Fruit fly (Drosophila melanogaster) whole organism, embryonic: ENCODE data around the gene SREBP.

ENCODE experiments used
- Adf1 ChIP-seq: fragments of 200-800 bp; sonication (Bioruptor generic); IDR thresholded peaks from 2 replicates; pipeline ENCODE4 v1.3.6; 2022; ENCODE audit warnings: missing biosample characterization, missing genetic modification characterization
- BEAF-32 ChIP-seq: fragments of 200-800 bp; sonication (Bioruptor generic); optimal IDR thresholded peaks from 3 replicates; lab custom pipeline; 2017; ENCODE audit warnings: missing biosample characterization, missing genetic modification characterization, mild to moderate bottlenecking, moderate library complexity, missing genetic modification reagents
- Bgb ChIP-seq: fragments of 200-800 bp; sonication (Bioruptor generic); IDR thresholded peaks from 2 replicates; pipeline ENCODE4 v1.3.6; 2022; ENCODE audit warnings: missing biosample characterization, missing genetic modification characterization; ENCODE audit not compliant: partially characterized antibody
- CG10274 ChIP-seq: fragments of 200-800 bp; sonication (Bioruptor generic); optimal IDR thresholded peaks from 3 replicates; lab custom pipeline; 2017; ENCODE audit warnings: missing biosample characterization, mild to moderate bottlenecking, missing genetic modification characterization
- CG10462 ChIP-seq: fragments of 200-800 bp; sonication (Bioruptor generic); optimal IDR thresholded peaks from 2 replicates; lab custom pipeline; 2016; ENCODE audit warnings: missing biosample characterization, missing genetic modification characterization
- CG12155 ChIP-seq: fragments of 200-800 bp; sonication (Bioruptor generic); optimal IDR thresholded peaks from 3 replicates; lab custom pipeline; 2016; ENCODE audit warnings: missing biosample characterization, missing genetic modification characterization
- CG13424 ChIP-seq: fragments of 200-800 bp; sonication (Bioruptor generic); optimal IDR thresholded peaks from 2 replicates; lab custom pipeline; 2019; ENCODE audit warnings: missing biosample characterization, mild to moderate bottlenecking, missing genetic modification characterization, moderate library complexity
- CG14441 ChIP-seq: fragments of 200-800 bp; sonication (Bioruptor generic); IDR thresholded peaks from 2 replicates; pipeline ENCODE4 v1.3.6; 2022; ENCODE audit warnings: missing biosample characterization, missing genetic modification characterization
- CG14860 ChIP-seq: fragments of 200-800 bp; sonication (Bioruptor generic); IDR thresholded peaks from 3 replicates; pipeline ENCODE4 v1.3.6; 2022; ENCODE audit warnings: missing biosample characterization, missing genetic modification characterization; ENCODE audit not compliant: partially characterized antibody
- CG15479 ChIP-seq: fragments of 200-800 bp; sonication (Bioruptor generic); optimal IDR thresholded peaks from 3 replicates; lab custom pipeline; 2019; ENCODE audit warnings: missing biosample characterization, mild to moderate bottlenecking, missing genetic modification characterization, moderate library complexity
- CG16813 ChIP-seq: fragments of 200-800 bp; sonication (Bioruptor generic); IDR thresholded peaks from 3 replicates; pipeline ENCODE4 v1.3.6; 2022; ENCODE audit warnings: missing biosample characterization, missing genetic modification characterization; ENCODE audit not compliant: partially characterized antibody
- CG18599 ChIP-seq: fragments of 200-800 bp; sonication (Bioruptor generic); optimal IDR thresholded peaks from 3 replicates; lab custom pipeline; 2017; ENCODE audit warnings: missing biosample characterization, missing genetic modification characterization, mild to moderate bottlenecking, moderate library complexity, missing genetic modification reagents
- CG18764 ChIP-seq: fragments of 200-800 bp; sonication (Bioruptor generic); optimal IDR thresholded peaks from 3 replicates; lab custom pipeline; 2016; ENCODE audit warnings: missing biosample characterization, missing genetic modification characterization
- CG3847 ChIP-seq: fragments of 200-800 bp; sonication (Bioruptor generic); IDR thresholded peaks from 2 replicates; pipeline ENCODE4 v1.3.6; 2022; ENCODE audit warnings: missing biosample characterization, missing genetic modification characterization
- CG43689 ChIP-seq: fragments of 200-800 bp; sonication (Bioruptor generic); IDR thresholded peaks from 2 replicates; pipeline ENCODE4 v1.3.6; 2022; ENCODE audit warnings: missing biosample characterization, missing genetic modification characterization
- CG5245 ChIP-seq: fragments of 200-800 bp; sonication (Bioruptor generic); optimal IDR thresholded peaks from 3 replicates; lab custom pipeline; 2016; ENCODE audit warnings: missing biosample characterization, missing genetic modification characterization
- CG7928 ChIP-seq: fragments of 200-800 bp; sonication (Bioruptor generic); optimal IDR thresholded peaks from 2 replicates; lab custom pipeline; 2017; ENCODE audit warnings: missing biosample characterization, mild to moderate bottlenecking, missing genetic modification characterization
- Dll ChIP-seq: fragments of 200-800 bp; sonication (Bioruptor generic); IDR thresholded peaks from 4 replicates; pipeline ENCODE4 v1.3.6; 2022; ENCODE audit warnings: missing biosample characterization, missing genetic modification characterization; ENCODE audit not compliant: partially characterized antibody
- Doc3 ChIP-seq: fragments of 200-800 bp; sonication (Bioruptor generic); IDR thresholded peaks from 3 replicates; pipeline ENCODE4 v1.3.6; 2022; ENCODE audit warnings: missing biosample characterization, missing genetic modification characterization; ENCODE audit not compliant: partially characterized antibody
- Dp ChIP-seq: fragments of 200-800 bp; sonication (Bioruptor generic); optimal IDR thresholded peaks from 2 replicates; lab custom pipeline; 2018; ENCODE audit warnings: missing biosample characterization, mild to moderate bottlenecking, missing genetic modification characterization, moderate library complexity
- Dref ChIP-seq: fragments of 200-800 bp; sonication (Bioruptor generic); IDR thresholded peaks from 2 replicates; pipeline ENCODE4 v1.3.6; 2022; ENCODE audit warnings: missing biosample characterization, missing genetic modification characterization
- Fer2 ChIP-seq: fragments of 200-800 bp; sonication (Bioruptor generic); optimal IDR thresholded peaks from 2 replicates; lab custom pipeline; 2018; ENCODE audit warnings: missing biosample characterization, mild to moderate bottlenecking, missing genetic modification characterization, moderate library complexity
- HLH4C ChIP-seq: fragments of 200-800 bp; sonication (Bioruptor generic); IDR thresholded peaks from 3 replicates; pipeline ENCODE4 v1.3.6; 2022; ENCODE audit warnings: missing biosample characterization, missing genetic modification characterization; ENCODE audit not compliant: partially characterized antibody
- Lim3 ChIP-seq: fragments of 200-800 bp; sonication (Bioruptor generic); IDR thresholded peaks from 2 replicates; pipeline ENCODE4 v1.3.6; 2022; ENCODE audit warnings: missing biosample characterization, missing genetic modification characterization
- MESR4 ChIP-seq: fragments of 200-800 bp; sonication (Bioruptor generic); optimal IDR thresholded peaks from 2 replicates; lab custom pipeline; 2018; ENCODE audit warnings: missing biosample characterization, mild to moderate bottlenecking, missing genetic modification characterization, moderate library complexity
- Myb ChIP-seq: fragments of 200-800 bp; sonication (Bioruptor generic); optimal IDR thresholded peaks from 2 replicates; lab custom pipeline; 2016; ENCODE audit warnings: missing biosample characterization, missing genetic modification characterization
- Opbp ChIP-seq: fragments of 200-800 bp; sonication (Bioruptor generic); IDR thresholded peaks from 3 replicates; pipeline ENCODE4 v1.3.6; 2022; ENCODE audit warnings: missing biosample characterization, missing genetic modification characterization; ENCODE audit not compliant: partially characterized antibody
- PHDP ChIP-seq: fragments of 200-800 bp; sonication (Bioruptor generic); optimal IDR thresholded peaks from 3 replicates; lab custom pipeline; 2018; ENCODE audit warnings: missing biosample characterization, mild to moderate bottlenecking, missing genetic modification characterization, moderate library complexity
- Scr ChIP-seq: fragments of 200-800 bp; sonication (Bioruptor generic); IDR thresholded peaks from 2 replicates; pipeline ENCODE4 v1.3.6; 2022; ENCODE audit warnings: missing biosample characterization, missing genetic modification characterization; ENCODE audit not compliant: partially characterized antibody
- Sry-δ ChIP-seq: fragments of 200-800 bp; sonication (Bioruptor generic); optimal IDR thresholded peaks from 2 replicates; lab custom pipeline; 2016; ENCODE audit warnings: missing biosample characterization, missing genetic modification characterization
- bbx ChIP-seq: fragments of 200-800 bp; sonication (Bioruptor generic); IDR thresholded peaks from 2 replicates; pipeline ENCODE4 v1.3.6; 2022; ENCODE audit warnings: missing biosample characterization, missing genetic modification characterization; ENCODE audit not compliant: partially characterized antibody
- bcd ChIP-seq: fragments of 200-800 bp; sonication (Bioruptor generic); optimal IDR thresholded peaks from 2 replicates; lab custom pipeline; 2017; ENCODE audit warnings: missing biosample characterization, mild to moderate bottlenecking, missing genetic modification characterization
- chinmo ChIP-seq: fragments of 200-800 bp; sonication (Bioruptor generic); IDR thresholded peaks from 4 replicates; pipeline ENCODE4 v1.3.6; 2022; ENCODE audit warnings: missing biosample characterization, missing genetic modification characterization; ENCODE audit not compliant: partially characterized antibody
- crp ChIP-seq, 2 experiments: fragments of 200-800 bp; sonication (Bioruptor generic); optimal IDR thresholded peaks; 2 replicates in 1 of 2; 3 replicates in 1 of 2; lab custom pipeline; 2017; ENCODE audit warnings: missing biosample characterization in 2 of 2, missing genetic modification characterization in 2 of 2, mild to moderate bottlenecking in 1 of 2, moderate library complexity in 1 of 2
- dpn ChIP-seq, 2 experiments: fragments of 200-800 bp; sonication (Bioruptor generic); optimal IDR thresholded peaks; 3 replicates each; lab custom pipeline; 2016; ENCODE audit warnings: missing biosample characterization in 2 of 2, missing genetic modification characterization in 2 of 2
- exex ChIP-seq: fragments of 200-800 bp; sonication (Bioruptor generic); optimal IDR thresholded peaks from 4 replicates; lab custom pipeline; 2018; ENCODE audit warnings: missing biosample characterization, mild to moderate bottlenecking, missing genetic modification characterization, moderate library complexity
- h ChIP-seq: fragments of >200 bp; optimal IDR thresholded peaks from 2 replicates; lab custom pipeline; 2017
- inv ChIP-seq: fragments of 200-800 bp; sonication (Bioruptor generic); IDR thresholded peaks from 2 replicates; pipeline ENCODE4 v1.3.6; 2022; ENCODE audit warnings: missing biosample characterization, missing genetic modification characterization; ENCODE audit not compliant: partially characterized antibody
- lov ChIP-seq, 2 experiments: fragments of 200-800 bp in 1 of 2; fragments of >200 bp in 1 of 2; sonication (Bioruptor generic) in 1 of 2; IDR thresholded peaks in 1 of 2; optimal IDR thresholded peaks in 1 of 2; 2 replicates in 1 of 2; 3 replicates in 1 of 2; pipeline versions ENCODE4 v1.3.6 to Lab custom; 2017 to 2022; ENCODE audit warnings: missing biosample characterization in 1 of 2, missing genetic modification characterization in 1 of 2
- schlank ChIP-seq: fragments of 200-800 bp; sonication (Bioruptor generic); optimal IDR thresholded peaks from 2 replicates; lab custom pipeline; 2018; ENCODE audit warnings: missing biosample characterization, mild to moderate bottlenecking, missing genetic modification characterization
- ssp ChIP-seq: fragments of 200-800 bp; sonication (Bioruptor generic); IDR thresholded peaks from 2 replicates; pipeline ENCODE4 v1.3.6; 2022; ENCODE audit warnings: missing biosample characterization, missing genetic modification characterization
- sug ChIP-seq: fragments of 200-800 bp; optimal IDR thresholded peaks from 2 replicates; lab custom pipeline; 2019; ENCODE audit warnings: missing biosample characterization, mild to moderate bottlenecking, missing genetic modification characterization, moderate library complexity
- vnd ChIP-seq: fragments of 200-800 bp; sonication (Bioruptor generic); IDR thresholded peaks from 3 replicates; pipeline ENCODE4 v1.3.6; 2022; ENCODE audit warnings: missing biosample characterization, missing genetic modification characterization; ENCODE audit not compliant: partially characterized antibody
- z ChIP-seq: fragments of 200-800 bp; sonication (Bioruptor generic); IDR thresholded peaks from 3 replicates; pipeline ENCODE4 v1.3.6; 2022; ENCODE audit warnings: missing biosample characterization, missing genetic modification characterization
- zen2 ChIP-seq: fragments of 200-800 bp; sonication (Bioruptor generic); IDR thresholded peaks from 3 replicates; pipeline ENCODE4 v1.3.6; 2022; ENCODE audit warnings: missing biosample characterization, missing genetic modification characterization; ENCODE audit not compliant: partially characterized antibody
- zfh2 ChIP-seq: fragments of 200-800 bp; sonication (Bioruptor generic); optimal IDR thresholded peaks from 2 replicates; lab custom pipeline; 2016; ENCODE audit warnings: missing biosample characterization, missing genetic modification characterization

SREBP gene

DNA sequence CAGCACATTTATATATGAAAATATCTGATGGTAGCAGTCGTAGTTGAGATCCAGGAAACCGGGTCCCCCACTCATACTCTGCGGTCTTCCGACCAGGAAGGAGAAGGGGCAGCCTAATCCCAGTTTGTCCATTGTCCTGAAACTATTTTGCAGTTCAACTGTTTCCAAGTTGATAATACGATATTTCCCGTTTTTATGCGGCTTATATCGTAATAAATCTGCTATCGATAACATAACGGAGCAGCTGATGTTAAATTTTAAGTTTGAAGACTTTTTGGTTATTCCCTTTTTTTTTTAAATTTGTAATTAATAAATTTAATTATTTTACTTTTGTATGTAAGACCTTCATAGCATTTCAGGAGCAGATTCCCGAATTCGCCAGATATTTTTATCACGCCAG lies 7.4 kb downstream of the SREBP start, which contains the start of gene CG14102 (continued):
- TF ChIP-seq Scr (GFP tag; lab: Robert Waterston, UW), result peak; percentile 76
- TF ChIP-seq, all 482 proteins: peak for 30

dm6 chr3L:19804908-19805307 lies 11.2 kb downstream of the SREBP start, which contains the start of the genes TORIP and Ccdc58:
TORIP (minus strand) TSS chr3L:19805080.
Ccdc58 (plus strand) TSS chr3L:19805181.
- no peak for TF ChIP-seq h (lab: Kevin White, UChicago)
- no peak for TF ChIP-seq schlank
- no peak for TF ChIP-seq CG15479 (GFP tag; lab: Kevin White, UChicago)
- TF ChIP-seq inv (GFP tag; lab: Robert Waterston, UW), result peak; percentile 72
- TF ChIP-seq chinmo (GFP tag; lab: Robert Waterston, UW), result 0 out of 4 replicates have a peak, but pooled peaks have one; percentile 21
- TF ChIP-seq BEAF-32 (GFP tag; lab: Kevin White, UChicago), result peak; percentile 71
- TF ChIP-seq dpn (GFP tag; optimal IDR thresholded peaks at IDR 0.05; lab: Kevin White, UChicago), result no peak
- TF ChIP-seq PHDP (tag; lab: Kevin White, UChicago), result no peak
- no peak for TF ChIP-seq CG13424 (tag; lab: Kevin White, UChicago)
- no peak for TF ChIP-seq Fer2
- TF ChIP-seq CG10274 (GFP tag; lab: Kevin White, UChicago), result no peak
- TF ChIP-seq CG3847, result no peak
- TF ChIP-seq CG16813 (GFP tag; lab: Robert Waterston, UW), result peak; percentile 72
- peak; percentile 72 for TF ChIP-seq Bgb (GFP tag; lab: Robert Waterston, UW)
- TF ChIP-seq Sry-δ (GFP tag; lab: Kevin White, UChicago), result peak; percentile 20
- TF ChIP-seq Dll (GFP tag; lab: Robert Waterston, UW), result peak; percentile 85
- TF ChIP-seq crp (GFP tag; optimal IDR thresholded peaks at IDR 0.05; lab: Kevin White, UChicago), result peak in 1 of 2 experiments; percentile 29
- TF ChIP-seq zen2 (GFP tag; lab: Robert Waterston, UW), result peak; percentile 69; the same call in 2 of the 3 replicates
- TF ChIP-seq bcd (GFP tag; lab: Kevin White, UChicago), result no peak
- TF ChIP-seq CG18599 (GFP tag; lab: Kevin White, UChicago), result no peak
- TF ChIP-seq CG5245 (GFP tag; lab: Kevin White, UChicago), result no peak
- no peak for TF ChIP-seq CG14441 (GFP tag; lab: Robert Waterston, UW)
- TF ChIP-seq zfh2 (GFP tag; lab: Kevin White, UChicago), result no peak
- TF ChIP-seq CG43689 (GFP tag; lab: Robert Waterston, UW), result no peak
- TF ChIP-seq CG12155, result no peak
- peak; percentile 27 for TF ChIP-seq MESR4 (GFP tag; lab: Kevin White, UChicago)
- TF ChIP-seq CG18764 (GFP tag; lab: Kevin White, UChicago), result no peak
- no peak for TF ChIP-seq CG7928 (GFP tag; lab: Kevin White, UChicago)
- peak; percentile 77 for TF ChIP-seq bbx (GFP tag; lab: Robert Waterston, UW)
- TF ChIP-seq CG14860 (GFP tag; lab: Robert Waterston, UW), result peak; percentile 67
- no peak for TF ChIP-seq exex (tag; lab: Kevin White, UChicago)
- peak; percentile 5 for TF ChIP-seq Dp (GFP tag; lab: Kevin White, UChicago)
- TF ChIP-seq Dref, result peak; percentile 64
- no peak for TF ChIP-seq ssp (GFP tag; lab: Robert Waterston, UW)
- TF ChIP-seq Adf1 (GFP tag; lab: Robert Waterston, UW), result no peak
- peak; percentile 70 for TF ChIP-seq vnd (GFP tag; lab: Robert Waterston, UW)
- TF ChIP-seq sug (tag; lab: Kevin White, UChicago), result no peak
- TF ChIP-seq Doc3 (GFP tag; lab: Robert Waterston, UW), result peak; percentile 82
- peak; percentile 65; the same call in 2 of the 3 replicates for TF ChIP-seq HLH4C (GFP tag; lab: Robert Waterston, UW)
- peak; percentile 60; the same call in 2 of the 3 replicates for TF ChIP-seq Opbp
- no peak for TF ChIP-seq z
- no peak for TF ChIP-seq Myb (GFP tag; lab: Kevin White, UChicago)
- no peak for TF ChIP-seq CG10462
- no peak for TF ChIP-seq lov (optimal IDR thresholded peaks at IDR 0.05; lab: Kevin White, UChicago)
- TF ChIP-seq lov (GFP tag; IDR thresholded peaks at IDR 0.05; lab: Robert Waterston, UW), result no peak
- TF ChIP-seq Lim3 (GFP tag; lab: Robert Waterston, UW), result no peak
